Worm (Caenorhabditis elegans) whole organism, L1 larva: Measurements from ENCODE around the gene W08A12.3.

ENCODE experiments used
- aha-1 ChIP-seq: fragments of 150-350 bp; optimal IDR thresholded peaks from 2 replicates; lab custom pipeline; 2014; ENCODE audit warnings: missing biosample characterization, missing genetic modification characterization
- fos-1 ChIP-seq: fragments of 150-350 bp; optimal IDR thresholded peaks from 2 replicates; lab custom pipeline; 2014; ENCODE audit warnings: missing biosample characterization, missing genetic modification characterization
- jun-1 ChIP-seq: fragments of 150-350 bp; optimal IDR thresholded peaks from 2 replicates; lab custom pipeline; 2014; ENCODE audit warnings: missing biosample characterization, missing genetic modification reagents, missing genetic modification characterization
- lin-13 ChIP-seq: fragments of 150-350 bp; optimal IDR thresholded peaks from 2 replicates; lab custom pipeline; 2014; ENCODE audit warnings: missing biosample characterization, missing genetic modification reagents, missing genetic modification characterization
- lsy-2 ChIP-seq, 2 experiments: fragments of 150-350 bp; optimal IDR thresholded peaks; 2 replicates each; lab custom pipeline; 2014; ENCODE audit warnings: missing biosample characterization in 2 of 2, missing genetic modification characterization in 2 of 2
- skn-1 ChIP-seq: fragments of 150-350 bp; optimal IDR thresholded peaks from 2 replicates; lab custom pipeline; 2014; ENCODE audit warnings: missing biosample characterization, missing genetic modification characterization
- unc-86 ChIP-seq: sonication (generic microtip); optimal IDR thresholded peaks from 2 replicates; lab custom pipeline; 2016; ENCODE audit warnings: missing genetic modification characterization, missing compliant biosample characterization

- no peak for TF ChIP-seq lin-13 (GFP tag; lab: Kevin White, UChicago)
- no peak for TF ChIP-seq fos-1 (tag; lab: Kevin White, UChicago)
- no peak for TF ChIP-seq skn-1 (tag; lab: Kevin White, UChicago)
- TF ChIP-seq aha-1: no peak
- no peak for TF ChIP-seq jun-1 (tag; lab: Kevin White, UChicago)
- no peak for TF ChIP-seq lsy-2 (tag; optimal IDR thresholded peaks at IDR 0.05; lab: Kevin White, UChicago)
- no peak for TF ChIP-seq unc-86
Measured at ce11 chrV:3693657-3694056, 11.0 kb downstream of the W08A12.3 start.
